Worm (Caenorhabditis elegans) whole organism, mixed stage, embryonic: ENCODE results near the gene C03E10.3.
A peak's percentile ranks its signal among the peaks of the same experiment; 100 is the strongest.

Experiments
- M03D4.4 ChIP-seq: sonication (generic microtip); optimal IDR thresholded peaks from 2 replicates; lab custom pipeline; 2017; ENCODE audit warnings: mild to moderate bottlenecking, missing genetic modification characterization, missing compliant biosample characterization
- bed-3 ChIP-seq: fragments of 200-800 bp; sonication (Bioruptor generic); optimal IDR thresholded peaks from 3 replicates; lab custom pipeline; 2018; ENCODE audit warnings: mild to moderate bottlenecking, missing genetic modification characterization, moderate library complexity, missing compliant biosample characterization
- blmp-1 ChIP-seq: fragments of 150-350 bp; optimal IDR thresholded peaks from 2 replicates; lab custom pipeline; 2014; ENCODE audit warnings: missing biosample characterization, missing genetic modification characterization
- ceh-39 ChIP-seq: fragments of 150-350 bp; optimal IDR thresholded peaks from 2 replicates; lab custom pipeline; 2014; ENCODE audit warnings: missing biosample characterization, missing genetic modification characterization
- ceh-43 ChIP-seq: fragments of 200-800 bp; sonication (Bioruptor generic); optimal IDR thresholded peaks from 2 replicates; lab custom pipeline; 2018; ENCODE audit warnings: mild to moderate bottlenecking, missing genetic modification characterization, moderate library complexity, missing compliant biosample characterization
- ceh-83 ChIP-seq: fragments of 200-800 bp; sonication (Bioruptor generic); optimal IDR thresholded peaks from 2 replicates; lab custom pipeline; 2018; ENCODE audit warnings: mild to moderate bottlenecking, missing genetic modification characterization, missing compliant biosample characterization
- ces-1 ChIP-seq: fragments of 150-350 bp; optimal IDR thresholded peaks from 2 replicates; lab custom pipeline; 2014; ENCODE audit warnings: missing biosample characterization, missing genetic modification reagents, missing genetic modification characterization
- cnd-1 ChIP-seq: fragments of 200-800 bp; sonication (Bioruptor generic); optimal IDR thresholded peaks from 2 replicates; lab custom pipeline; 2018; ENCODE audit warnings: mild to moderate bottlenecking, missing genetic modification characterization, missing compliant biosample characterization
- drap-1 ChIP-seq: fragments of 200-800 bp; sonication (Bioruptor generic); optimal IDR thresholded peaks from 3 replicates; lab custom pipeline; 2018; ENCODE audit warnings: mild to moderate bottlenecking, missing genetic modification characterization, missing compliant biosample characterization
- elt-1 ChIP-seq: sonication (generic microtip); optimal IDR thresholded peaks from 2 replicates; lab custom pipeline; 2017; ENCODE audit warnings: missing genetic modification characterization, mild to moderate bottlenecking, missing compliant biosample characterization, antibody characterized with exemption, moderate library complexity, borderline replicate concordance; ENCODE audit not compliant: insufficient read depth
- elt-3 ChIP-seq: fragments of 150-350 bp; optimal IDR thresholded peaks from 2 replicates; lab custom pipeline; 2014; ENCODE audit warnings: missing biosample characterization, missing genetic modification characterization
- flh-1 ChIP-seq: fragments of 200-800 bp; sonication (Bioruptor generic); optimal IDR thresholded peaks from 2 replicates; lab custom pipeline; 2018; ENCODE audit warnings: mild to moderate bottlenecking, missing genetic modification characterization, moderate library complexity, missing compliant biosample characterization
- ham-2 ChIP-seq: fragments of 200-800 bp; sonication (Bioruptor generic); optimal IDR thresholded peaks from 2 replicates; lab custom pipeline; 2018; ENCODE audit warnings: mild to moderate bottlenecking, missing genetic modification characterization, missing compliant biosample characterization
- lin-13 ChIP-seq: fragments of 150-350 bp; optimal IDR thresholded peaks from 2 replicates; lab custom pipeline; 2014; ENCODE audit warnings: missing biosample characterization, missing genetic modification characterization
- lin-32 ChIP-seq: fragments of 200-800 bp; sonication (Bioruptor generic); optimal IDR thresholded peaks from 2 replicates; lab custom pipeline; 2018; ENCODE audit warnings: mild to moderate bottlenecking, missing genetic modification characterization, missing compliant biosample characterization
- lsy-2 ChIP-seq: fragments of 150-350 bp; optimal IDR thresholded peaks from 2 replicates; lab custom pipeline; 2014; ENCODE audit warnings: missing biosample characterization, missing genetic modification characterization
- mab-5 ChIP-seq: fragments of 150-350 bp; optimal IDR thresholded peaks from 2 replicates; lab custom pipeline; 2014; ENCODE audit warnings: missing biosample characterization, missing genetic modification characterization
- mep-1 ChIP-seq: fragments of 150-350 bp; optimal IDR thresholded peaks from 2 replicates; lab custom pipeline; 2017; ENCODE audit warnings: missing biosample characterization, missing genetic modification reagents, missing genetic modification characterization, inconsistent platforms
- mls-2 ChIP-seq: sonication (generic microtip); optimal IDR thresholded peaks from 2 replicates; lab custom pipeline; 2016; ENCODE audit warnings: mild to moderate bottlenecking, missing genetic modification characterization, moderate library complexity, missing compliant biosample characterization
- nhr-12 ChIP-seq: fragments of 150-350 bp; optimal IDR thresholded peaks from 2 replicates; lab custom pipeline; 2014; ENCODE audit warnings: missing biosample characterization, missing genetic modification characterization
- nhr-2 ChIP-seq: fragments of 150-350 bp; optimal IDR thresholded peaks from 2 replicates; lab custom pipeline; 2014; ENCODE audit warnings: missing biosample characterization, missing genetic modification characterization
- nhr-237 ChIP-seq: fragments of 150-350 bp; optimal IDR thresholded peaks from 2 replicates; lab custom pipeline; 2014; ENCODE audit warnings: missing biosample characterization, missing genetic modification characterization
- nhr-28 ChIP-seq: fragments of 150-350 bp; optimal IDR thresholded peaks from 2 replicates; lab custom pipeline; 2014; ENCODE audit warnings: missing biosample characterization, missing genetic modification characterization
- nhr-76 ChIP-seq: sonication (generic microtip); optimal IDR thresholded peaks from 2 replicates; lab custom pipeline; 2017; ENCODE audit warnings: missing biosample characterization, missing genetic modification characterization
- pha-4 ChIP-seq: fragments of 150-350 bp; optimal IDR thresholded peaks from 2 replicates; lab custom pipeline; 2018; ENCODE audit warnings: missing biosample characterization, missing genetic modification reagents, missing genetic modification characterization
- sem-2 ChIP-seq: fragments of 200-800 bp; sonication (Bioruptor generic); optimal IDR thresholded peaks from 2 replicates; lab custom pipeline; 2018; ENCODE audit warnings: mild to moderate bottlenecking, missing genetic modification characterization, missing compliant biosample characterization
- snpc-4 ChIP-seq: fragments of 150-350 bp; optimal IDR thresholded peaks from 2 replicates; lab custom pipeline; 2014; ENCODE audit warnings: missing biosample characterization, missing genetic modification characterization
- sptf-1 ChIP-seq: sonication (generic microtip); optimal IDR thresholded peaks from 2 replicates; lab custom pipeline; 2017; ENCODE audit warnings: mild to moderate bottlenecking, missing genetic modification characterization, moderate library complexity, missing compliant biosample characterization
- tbx-8 ChIP-seq: fragments of 200-800 bp; sonication (Bioruptor generic); optimal IDR thresholded peaks from 2 replicates; lab custom pipeline; 2018; ENCODE audit warnings: mild to moderate bottlenecking, missing genetic modification characterization, moderate library complexity, missing compliant biosample characterization
- unc-120 ChIP-seq: sonication (generic microtip); optimal IDR thresholded peaks from 2 replicates; lab custom pipeline; 2017; ENCODE audit warnings: missing genetic modification characterization, missing compliant biosample characterization; ENCODE audit not compliant: poor library complexity, severe bottlenecking
- unc-39 ChIP-seq: fragments of 150-350 bp; optimal IDR thresholded peaks from 2 replicates; lab custom pipeline; 2014; ENCODE audit warnings: missing biosample characterization, missing genetic modification characterization
- unc-62 ChIP-seq: fragments of 150-350 bp; optimal IDR thresholded peaks from 2 replicates; lab custom pipeline; 2014; ENCODE audit warnings: missing biosample characterization, missing genetic modification reagents, missing genetic modification characterization
- zip-8 ChIP-seq: fragments of 150-350 bp; optimal IDR thresholded peaks from 2 replicates; lab custom pipeline; 2014; ENCODE audit warnings: missing biosample characterization, missing genetic modification characterization
- ztf-11 ChIP-seq: fragments of 150-350 bp; optimal IDR thresholded peaks from 2 replicates; lab custom pipeline; 2014; ENCODE audit warnings: missing biosample characterization, missing genetic modification characterization

Gene C03E10.3

ce11 chrV:11245029-11245428, 41.2 kb upstream of the C03E10.3 start:
- TF ChIP-seq mab-5 (no peak), nhr-237 (tag; lab: Kevin White, UChicago) (no peak), blmp-1 (tag; lab: Kevin White, UChicago) (no peak), ceh-83 (GFP tag; lab: Kevin White, UChicago) (no peak), lsy-2 (tag; lab: Kevin White, UChicago) (no peak), drap-1 (no peak), zip-8 (tag; lab: Kevin White, UChicago) (peak; percentile 59)
- TF ChIP-seq, all 35 proteins: peak for 1

- no peak for TF ChIP-seq sem-2 (GFP tag; lab: Kevin White, UChicago)
- no peak for TF ChIP-seq unc-62 (GFP tag; lab: Kevin White, UChicago)
- no peak for TF ChIP-seq lin-13 (tag; lab: Kevin White, UChicago)
- no peak for TF ChIP-seq M03D4.4 (tag; lab: Kevin White, UChicago)
Observed at ce11 chrV:11247846-11248245, 38.4 kb upstream of the C03E10.3 start, which contains the start of gene mam-4. mam-4 (plus strand) TSS chrV:11248146.

ce11 chrV:11250735-11251134, 35.5 kb upstream of the C03E10.3 start, which contains the start of gene T19B10.12:
T19B10.12 (plus strand) TSS chrV:11251035.
- TF ChIP-seq sem-2 (GFP tag; lab: Kevin White, UChicago) (no peak), ceh-83 (GFP tag; lab: Kevin White, UChicago) (no peak), nhr-12 (tag; lab: Kevin White, UChicago) (no peak), ham-2 (GFP tag; lab: Kevin White, UChicago) (no peak), drap-1 (no peak), ceh-39 (tag; lab: Kevin White, UChicago) (no peak), ceh-43 (GFP tag; lab: Kevin White, UChicago) (no peak), mab-5 (no peak), unc-39 (tag; lab: Kevin White, UChicago) (no peak), elt-1 (tag; lab: Kevin White, UChicago) (no peak)

ce11 chrV:11251798-11252197, 34.4 kb upstream of the C03E10.3 start:
- no peak for TF ChIP-seq nhr-76 (tag; lab: Kevin White, UChicago)
- TF ChIP-seq pha-4, result no peak
- no peak for TF ChIP-seq drap-1
- TF ChIP-seq M03D4.4 (tag; lab: Kevin White, UChicago), result no peak
- TF ChIP-seq sptf-1, result no peak
- TF ChIP-seq ces-1 (GFP tag; lab: Kevin White, UChicago), result no peak
- TF ChIP-seq, all 35 proteins: peak for 0

- TF ChIP-seq ceh-39 (tag; lab: Kevin White, UChicago), result no peak
- no peak for TF ChIP-seq ces-1 (GFP tag; lab: Kevin White, UChicago)
- TF ChIP-seq tbx-8 (GFP tag; lab: Kevin White, UChicago), result no peak
- no peak for TF ChIP-seq cnd-1 (tag; lab: Kevin White, UChicago)
- no peak for TF ChIP-seq lin-13 (tag; lab: Kevin White, UChicago)
- no peak for TF ChIP-seq M03D4.4 (tag; lab: Kevin White, UChicago)
- TF ChIP-seq mls-2 (tag; lab: Kevin White, UChicago), result no peak
- no peak for TF ChIP-seq snpc-4
- no peak for TF ChIP-seq nhr-2 (tag; lab: Kevin White, UChicago)
- TF ChIP-seq lin-32 (GFP tag; lab: Kevin White, UChicago), result no peak
- TF ChIP-seq sptf-1, result no peak
- no peak for TF ChIP-seq ceh-83 (GFP tag; lab: Kevin White, UChicago)
- no peak for TF ChIP-seq unc-120
- no peak for TF ChIP-seq nhr-28 (tag; lab: Kevin White, UChicago)
- TF ChIP-seq drap-1, result no peak
- no peak for TF ChIP-seq flh-1
- no peak for TF ChIP-seq mab-5
Observed at ce11 chrV:11252429-11252828, 33.8 kb upstream of the C03E10.3 start, which contains the start of gene srsx-33. srsx-33 (minus strand) TSS chrV:11252529.

ce11 chrV:11254980-11255379, 31.2 kb upstream of the C03E10.3 start, which contains the start of gene srsx-31:
srsx-31 (minus strand) TSS chrV:11255080.
- no peak for TF ChIP-seq nhr-12 (tag; lab: Kevin White, UChicago)
- no peak for TF ChIP-seq unc-120
- TF ChIP-seq pha-4, result no peak
- no peak for TF ChIP-seq bed-3
- no peak for TF ChIP-seq M03D4.4 (tag; lab: Kevin White, UChicago)
- TF ChIP-seq lin-13 (tag; lab: Kevin White, UChicago), result no peak
- no peak for TF ChIP-seq nhr-28 (tag; lab: Kevin White, UChicago)
- no peak for TF ChIP-seq ces-1 (GFP tag; lab: Kevin White, UChicago)
- TF ChIP-seq nhr-76 (tag; lab: Kevin White, UChicago), result no peak
- TF ChIP-seq elt-1 (tag; lab: Kevin White, UChicago), result no peak
- no peak for TF ChIP-seq unc-39 (tag; lab: Kevin White, UChicago)
- no peak for TF ChIP-seq elt-3
- TF ChIP-seq mab-5, result no peak
- TF ChIP-seq nhr-2 (tag; lab: Kevin White, UChicago), result no peak
- TF ChIP-seq sptf-1, result no peak
- TF ChIP-seq ztf-11, result no peak
- no peak for TF ChIP-seq ceh-39 (tag; lab: Kevin White, UChicago)
- TF ChIP-seq snpc-4, result no peak
- TF ChIP-seq mep-1 (tag; lab: Kevin White, UChicago), result no peak
- TF ChIP-seq, all 35 proteins: peak for 0
